Worm (Caenorhabditis elegans) whole organism, midembryonic: ENCODE results near the gene clh-6.

Experiments
- cog-1 ChIP-seq: sonication (generic microtip); optimal IDR thresholded peaks from 2 replicates; lab custom pipeline; 2016; ENCODE audit warnings: missing genetic modification characterization, missing compliant biosample characterization
- ref-1 ChIP-seq: fragments of 200-800 bp; sonication (Bioruptor generic); conservative IDR thresholded peaks from 2 replicates; pipeline ENCODE4 v1.3.6; 2022; ENCODE audit warnings: missing genetic modification reagents, missing genetic modification characterization, missing compliant biosample characterization
- tab-1 ChIP-seq: fragments of 200-800 bp; sonication (Bioruptor generic); IDR thresholded peaks from 2 replicates; pipeline ENCODE4 v1.3.6; 2022; ENCODE audit warnings: missing genetic modification characterization, missing compliant biosample characterization
- ztf-23 ChIP-seq: fragments of 200-800 bp; sonication (Bioruptor generic); IDR thresholded peaks from 2 replicates; pipeline ENCODE4 v1.3.6; 2022; ENCODE audit warnings: missing genetic modification reagents, missing genetic modification characterization, missing compliant biosample characterization
- ztf-29 ChIP-seq: fragments of 200-800 bp; sonication (Bioruptor generic); IDR thresholded peaks from 2 replicates; pipeline ENCODE4 v1.3.6; 2022; ENCODE audit warnings: missing genetic modification reagents, missing genetic modification characterization, missing compliant biosample characterization

DNA sequence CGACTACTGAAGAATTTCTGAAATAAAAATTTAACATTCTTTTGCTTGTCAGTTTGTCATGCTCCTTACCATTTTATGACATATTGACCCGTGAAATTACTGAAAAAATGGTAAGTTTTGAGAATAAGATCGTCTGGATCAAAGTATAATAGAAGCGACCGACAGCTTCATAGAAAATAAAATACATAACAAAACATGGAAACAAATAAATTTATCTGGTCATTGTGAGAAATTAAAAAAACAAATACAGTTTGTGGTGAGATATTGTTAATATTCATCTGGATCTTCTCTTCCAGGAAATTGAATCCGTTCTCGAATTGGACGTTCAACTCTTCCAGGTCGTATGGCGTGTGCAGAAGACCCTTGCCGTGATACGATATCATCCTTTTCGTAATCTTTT is 31.1 kb downstream of the clh-6 start, which contains the start of gene pkc-1:
- TF ChIP-seq ztf-23: no peak
- no peak for TF ChIP-seq ztf-29 (GFP tag; lab: Robert Waterston, UW)
- TF ChIP-seq cog-1 (tag; lab: Kevin White, UChicago): no peak
- TF ChIP-seq tab-1 (GFP tag; lab: Robert Waterston, UW): no peak
- no peak for TF ChIP-seq ref-1
